Worm (Caenorhabditis elegans) whole organism, mixed stage, embryonic: ENCODE results near the gene T28A8.3.
A peak's percentile ranks its signal among the peaks of the same experiment; 100 is the strongest.

Experiments
- bed-3 ChIP-seq: fragments of 200-800 bp; sonication (Bioruptor generic); optimal IDR thresholded peaks from 3 replicates; lab custom pipeline; 2018; ENCODE audit warnings: mild to moderate bottlenecking, missing genetic modification characterization, moderate library complexity, missing compliant biosample characterization
- blmp-1 ChIP-seq: fragments of 150-350 bp; optimal IDR thresholded peaks from 2 replicates; lab custom pipeline; 2014; ENCODE audit warnings: missing biosample characterization, missing genetic modification characterization
- ceh-39 ChIP-seq: fragments of 150-350 bp; optimal IDR thresholded peaks from 2 replicates; lab custom pipeline; 2014; ENCODE audit warnings: missing biosample characterization, missing genetic modification characterization
- ceh-43 ChIP-seq: fragments of 200-800 bp; sonication (Bioruptor generic); optimal IDR thresholded peaks from 2 replicates; lab custom pipeline; 2018; ENCODE audit warnings: mild to moderate bottlenecking, missing genetic modification characterization, moderate library complexity, missing compliant biosample characterization
- ces-1 ChIP-seq: fragments of 150-350 bp; optimal IDR thresholded peaks from 2 replicates; lab custom pipeline; 2014; ENCODE audit warnings: missing biosample characterization, missing genetic modification reagents, missing genetic modification characterization
- cnd-1 ChIP-seq: fragments of 200-800 bp; sonication (Bioruptor generic); optimal IDR thresholded peaks from 2 replicates; lab custom pipeline; 2018; ENCODE audit warnings: mild to moderate bottlenecking, missing genetic modification characterization, missing compliant biosample characterization
- drap-1 ChIP-seq: fragments of 200-800 bp; sonication (Bioruptor generic); optimal IDR thresholded peaks from 3 replicates; lab custom pipeline; 2018; ENCODE audit warnings: mild to moderate bottlenecking, missing genetic modification characterization, missing compliant biosample characterization
- elt-3 ChIP-seq: fragments of 150-350 bp; optimal IDR thresholded peaks from 2 replicates; lab custom pipeline; 2014; ENCODE audit warnings: missing biosample characterization, missing genetic modification characterization
- flh-1 ChIP-seq: fragments of 200-800 bp; sonication (Bioruptor generic); optimal IDR thresholded peaks from 2 replicates; lab custom pipeline; 2018; ENCODE audit warnings: mild to moderate bottlenecking, missing genetic modification characterization, moderate library complexity, missing compliant biosample characterization
- ham-2 ChIP-seq: fragments of 200-800 bp; sonication (Bioruptor generic); optimal IDR thresholded peaks from 2 replicates; lab custom pipeline; 2018; ENCODE audit warnings: mild to moderate bottlenecking, missing genetic modification characterization, missing compliant biosample characterization
- hlh-1 ChIP-seq: fragments of 150-350 bp; optimal IDR thresholded peaks from 2 replicates; lab custom pipeline; 2014; ENCODE audit warnings: missing biosample characterization, missing genetic modification reagents, missing genetic modification characterization
- lin-13 ChIP-seq: fragments of 150-350 bp; optimal IDR thresholded peaks from 2 replicates; lab custom pipeline; 2014; ENCODE audit warnings: missing biosample characterization, missing genetic modification characterization
- lin-32 ChIP-seq: fragments of 200-800 bp; sonication (Bioruptor generic); optimal IDR thresholded peaks from 2 replicates; lab custom pipeline; 2018; ENCODE audit warnings: mild to moderate bottlenecking, missing genetic modification characterization, missing compliant biosample characterization
- lsy-2 ChIP-seq: fragments of 150-350 bp; optimal IDR thresholded peaks from 2 replicates; lab custom pipeline; 2014; ENCODE audit warnings: missing biosample characterization, missing genetic modification characterization
- mab-5 ChIP-seq: fragments of 150-350 bp; optimal IDR thresholded peaks from 2 replicates; lab custom pipeline; 2014; ENCODE audit warnings: missing biosample characterization, missing genetic modification characterization
- mep-1 ChIP-seq: fragments of 150-350 bp; optimal IDR thresholded peaks from 2 replicates; lab custom pipeline; 2017; ENCODE audit warnings: missing biosample characterization, missing genetic modification reagents, missing genetic modification characterization, inconsistent platforms
- mls-2 ChIP-seq: sonication (generic microtip); optimal IDR thresholded peaks from 2 replicates; lab custom pipeline; 2016; ENCODE audit warnings: mild to moderate bottlenecking, missing genetic modification characterization, moderate library complexity, missing compliant biosample characterization
- nhr-12 ChIP-seq: fragments of 150-350 bp; optimal IDR thresholded peaks from 2 replicates; lab custom pipeline; 2014; ENCODE audit warnings: missing biosample characterization, missing genetic modification characterization
- nhr-2 ChIP-seq: fragments of 150-350 bp; optimal IDR thresholded peaks from 2 replicates; lab custom pipeline; 2014; ENCODE audit warnings: missing biosample characterization, missing genetic modification characterization
- nhr-237 ChIP-seq: fragments of 150-350 bp; optimal IDR thresholded peaks from 2 replicates; lab custom pipeline; 2014; ENCODE audit warnings: missing biosample characterization, missing genetic modification characterization
- nhr-28 ChIP-seq: fragments of 150-350 bp; optimal IDR thresholded peaks from 2 replicates; lab custom pipeline; 2014; ENCODE audit warnings: missing biosample characterization, missing genetic modification characterization
- nhr-76 ChIP-seq: sonication (generic microtip); optimal IDR thresholded peaks from 2 replicates; lab custom pipeline; 2017; ENCODE audit warnings: missing biosample characterization, missing genetic modification characterization
- pha-4 ChIP-seq: fragments of 150-350 bp; optimal IDR thresholded peaks from 2 replicates; lab custom pipeline; 2018; ENCODE audit warnings: missing biosample characterization, missing genetic modification reagents, missing genetic modification characterization
- snpc-4 ChIP-seq: fragments of 150-350 bp; optimal IDR thresholded peaks from 2 replicates; lab custom pipeline; 2014; ENCODE audit warnings: missing biosample characterization, missing genetic modification characterization
- sptf-1 ChIP-seq: sonication (generic microtip); optimal IDR thresholded peaks from 2 replicates; lab custom pipeline; 2017; ENCODE audit warnings: mild to moderate bottlenecking, missing genetic modification characterization, moderate library complexity, missing compliant biosample characterization
- tbx-8 ChIP-seq: fragments of 200-800 bp; sonication (Bioruptor generic); optimal IDR thresholded peaks from 2 replicates; lab custom pipeline; 2018; ENCODE audit warnings: mild to moderate bottlenecking, missing genetic modification characterization, moderate library complexity, missing compliant biosample characterization
- unc-120 ChIP-seq: sonication (generic microtip); optimal IDR thresholded peaks from 2 replicates; lab custom pipeline; 2017; ENCODE audit warnings: missing genetic modification characterization, missing compliant biosample characterization; ENCODE audit not compliant: poor library complexity, severe bottlenecking
- unc-62 ChIP-seq: fragments of 150-350 bp; optimal IDR thresholded peaks from 2 replicates; lab custom pipeline; 2014; ENCODE audit warnings: missing biosample characterization, missing genetic modification reagents, missing genetic modification characterization
- zip-8 ChIP-seq: fragments of 150-350 bp; optimal IDR thresholded peaks from 2 replicates; lab custom pipeline; 2014; ENCODE audit warnings: missing biosample characterization, missing genetic modification characterization
- ztf-11 ChIP-seq: fragments of 150-350 bp; optimal IDR thresholded peaks from 2 replicates; lab custom pipeline; 2014; ENCODE audit warnings: missing biosample characterization, missing genetic modification characterization

T28A8.3 gene

ce11 chrIII:13465918-13466592 lies 39.8 kb upstream of the T28A8.3 start, which contains the start of gene cdk-5:
Gene cdk-5, minus strand, starts transcription at chrIII:13466342.
- TF ChIP-seq ztf-11 (tag; lab: Kevin White, UChicago): no peak
- no peak for TF ChIP-seq nhr-12 (tag; lab: Kevin White, UChicago)
- TF ChIP-seq unc-62 (GFP tag; lab: Kevin White, UChicago): peak; percentile 20
- no peak for TF ChIP-seq mls-2 (tag; lab: Kevin White, UChicago)
- peak; percentile 86 for TF ChIP-seq lsy-2 (tag; lab: Kevin White, UChicago)
- TF ChIP-seq ham-2 (GFP tag; lab: Kevin White, UChicago): no peak
- TF ChIP-seq drap-1 (GFP tag; lab: Kevin White, UChicago): peak; percentile 1
- peak; percentile 61 for TF ChIP-seq ceh-39 (tag; lab: Kevin White, UChicago)
- no peak for TF ChIP-seq lin-32 (GFP tag; lab: Kevin White, UChicago)
- TF ChIP-seq sptf-1 (tag; lab: Kevin White, UChicago): peak; percentile 39
- TF ChIP-seq nhr-76 (tag; lab: Kevin White, UChicago): no peak
- TF ChIP-seq pha-4: peak; percentile 95
- TF ChIP-seq ces-1 (GFP tag; lab: Kevin White, UChicago): peak; percentile 97
- TF ChIP-seq tbx-8 (GFP tag; lab: Kevin White, UChicago): no peak
- TF ChIP-seq hlh-1 (tag; lab: Kevin White, UChicago): peak; percentile 8
- peak; percentile 76 for TF ChIP-seq mep-1 (tag; lab: Kevin White, UChicago)
- no peak for TF ChIP-seq flh-1 (GFP tag; lab: Kevin White, UChicago)
- no peak for TF ChIP-seq cnd-1
- TF ChIP-seq nhr-237 (tag; lab: Kevin White, UChicago): peak; percentile 76
- no peak for TF ChIP-seq mab-5 (tag; lab: Kevin White, UChicago)
- peak; percentile 38 for TF ChIP-seq nhr-2 (tag; lab: Kevin White, UChicago)
- TF ChIP-seq lin-13 (tag; lab: Kevin White, UChicago): peak; percentile 72
- TF ChIP-seq, all 35 proteins: peak for 12

ce11 chrIII:13471504-13471903 lies 34.3 kb upstream of the T28A8.3 start, which contains the start of gene pssy-2:
Gene pssy-2, plus strand, starts transcription at chrIII:13471804.
- TF ChIP-seq cnd-1 (no peak), zip-8 (tag; lab: Kevin White, UChicago) (no peak), unc-62 (GFP tag; lab: Kevin White, UChicago) (no peak), ceh-43 (GFP tag; lab: Kevin White, UChicago) (no peak), bed-3 (GFP tag; lab: Kevin White, UChicago) (no peak), mls-2 (tag; lab: Kevin White, UChicago) (no peak), elt-3 (tag; lab: Kevin White, UChicago) (no peak), nhr-12 (tag; lab: Kevin White, UChicago) (no peak), ham-2 (GFP tag; lab: Kevin White, UChicago) (no peak), lin-13 (tag; lab: Kevin White, UChicago) (no peak), nhr-76 (tag; lab: Kevin White, UChicago) (no peak), sptf-1 (tag; lab: Kevin White, UChicago) (no peak), drap-1 (GFP tag; lab: Kevin White, UChicago) (no peak), mab-5 (tag; lab: Kevin White, UChicago) (no peak), unc-120 (tag; lab: Kevin White, UChicago) (no peak), lin-32 (GFP tag; lab: Kevin White, UChicago) (no peak), snpc-4 (tag; lab: Kevin White, UChicago) (no peak), flh-1 (GFP tag; lab: Kevin White, UChicago) (no peak)

- TF ChIP-seq unc-62 (GFP tag; lab: Kevin White, UChicago) (no peak), cnd-1 (peak; percentile 54)
These were observed 31.3 kb upstream of the T28A8.3 start for ce11 chrIII:13474482-13474881.

ce11 chrIII:13476682-13477081 lies 29.1 kb upstream of the T28A8.3 start, which contains the start of gene T27E9.6:
Gene T27E9.6, minus strand, starts transcription at chrIII:13476782.
- TF ChIP-seq mep-1 (tag; lab: Kevin White, UChicago) (no peak), nhr-237 (tag; lab: Kevin White, UChicago) (no peak), nhr-28 (tag; lab: Kevin White, UChicago) (no peak), snpc-4 (tag; lab: Kevin White, UChicago) (no peak), sptf-1 (tag; lab: Kevin White, UChicago) (no peak), pha-4 (no peak), blmp-1 (tag; lab: Kevin White, UChicago) (no peak), mls-2 (tag; lab: Kevin White, UChicago) (no peak), lin-13 (tag; lab: Kevin White, UChicago) (no peak), flh-1 (GFP tag; lab: Kevin White, UChicago) (no peak), unc-120 (tag; lab: Kevin White, UChicago) (no peak), hlh-1 (tag; lab: Kevin White, UChicago) (no peak), zip-8 (tag; lab: Kevin White, UChicago) (no peak), ceh-39 (tag; lab: Kevin White, UChicago) (no peak)
- TF ChIP-seq, all 35 proteins: peak for 0
